Worm (Caenorhabditis elegans) whole organism, young adult: ENCODE results near the gene Y39A1A.21.

Experiments used
- B0019.2 ChIP-seq: fragments of 200-800 bp; sonication (Bioruptor generic); conservative IDR thresholded peaks from 2 replicates; pipeline ENCODE4 v1.3.6; 2022; ENCODE audit warnings: missing genetic modification reagents, missing genetic modification characterization, missing compliant biosample characterization
- D2030.7 ChIP-seq: fragments of 200-800 bp; sonication (Bioruptor generic); IDR thresholded peaks from 2 replicates; pipeline ENCODE4 v1.3.6; 2022; ENCODE audit warnings: missing genetic modification reagents, missing genetic modification characterization, missing compliant biosample characterization
- F10E7.11 ChIP-seq: sonication (generic microtip); optimal IDR thresholded peaks from 2 replicates; lab custom pipeline; 2017; ENCODE audit warnings: mild to moderate bottlenecking, missing genetic modification characterization, moderate library complexity, missing compliant biosample characterization
- F37B4.10 ChIP-seq: fragments of 200-800 bp; sonication (Bioruptor generic); IDR thresholded peaks from 2 replicates; pipeline ENCODE4 v1.3.6; 2022; ENCODE audit warnings: missing genetic modification characterization, missing compliant biosample characterization
- F39B2.1 ChIP-seq: fragments of 200-800 bp; sonication (Bioruptor generic); IDR thresholded peaks from 2 replicates; pipeline ENCODE4 v1.3.6; 2022; ENCODE audit warnings: missing genetic modification reagents, missing genetic modification characterization, missing compliant biosample characterization
- F57A8.1 ChIP-seq: fragments of 200-800 bp; sonication (Bioruptor generic); optimal IDR thresholded peaks from 2 replicates; lab custom pipeline; 2018; ENCODE audit warnings: mild to moderate bottlenecking, missing genetic modification characterization, moderate library complexity, missing compliant biosample characterization
- F57C9.4 ChIP-seq: sonication (generic microtip); optimal IDR thresholded peaks from 2 replicates; lab custom pipeline; 2017; ENCODE audit warnings: mild to moderate bottlenecking, missing genetic modification characterization, missing compliant biosample characterization
- ZK185.1 ChIP-seq: sonication (generic microtip); optimal IDR thresholded peaks from 2 replicates; lab custom pipeline; 2016; ENCODE audit warnings: mild to moderate bottlenecking, missing genetic modification characterization, missing compliant biosample characterization; ENCODE audit not compliant: poor library complexity, severe bottlenecking
- akir-1 ChIP-seq: fragments of 200-800 bp; sonication (Bioruptor generic); optimal IDR thresholded peaks from 2 replicates; lab custom pipeline; 2018; ENCODE audit warnings: mild to moderate bottlenecking, missing genetic modification characterization, moderate library complexity, missing compliant biosample characterization
- ama-1 ChIP-seq, 3 experiments: fragments of 150-350 bp in 1 of 3; sonication (generic microtip) in 2 of 3; optimal IDR thresholded peaks; 2 replicates each; lab custom pipeline; 2014 to 2018; ENCODE audit warnings: missing biosample characterization in 2 of 3, missing genetic modification characterization in 2 of 3, missing genetic modification reagents in 2 of 3
- atf-7 ChIP-seq: sonication (generic microtip); optimal IDR thresholded peaks from 2 replicates; lab custom pipeline; 2017; ENCODE audit warnings: mild to moderate bottlenecking, missing genetic modification characterization, missing compliant biosample characterization
- attf-3 ChIP-seq: fragments of 200-800 bp; sonication (Bioruptor generic); conservative IDR thresholded peaks from 2 replicates; pipeline ENCODE4 v1.3.6; 2022; ENCODE audit warnings: missing genetic modification reagents, missing genetic modification characterization, missing compliant biosample characterization
- attf-6 ChIP-seq: fragments of 200-800 bp; sonication (Bioruptor generic); IDR thresholded peaks from 2 replicates; pipeline ENCODE4 v1.3.6; 2022; ENCODE audit warnings: missing genetic modification reagents, missing genetic modification characterization, missing compliant biosample characterization
- bed-1 ChIP-seq: fragments of 200-800 bp; sonication (Bioruptor generic); IDR thresholded peaks from 2 replicates; pipeline ENCODE4 v1.3.6; 2022; ENCODE audit warnings: missing genetic modification reagents, missing genetic modification characterization, missing compliant biosample characterization
- bed-2 ChIP-seq: fragments of 200-800 bp; sonication (Bioruptor generic); IDR thresholded peaks from 2 replicates; pipeline ENCODE4 v1.3.6; 2022; ENCODE audit warnings: missing genetic modification reagents, missing genetic modification characterization, missing compliant biosample characterization
- ccch-3 ChIP-seq: fragments of 200-800 bp; sonication (Bioruptor generic); optimal IDR thresholded peaks from 2 replicates; lab custom pipeline; 2018; ENCODE audit warnings: mild to moderate bottlenecking, missing genetic modification characterization, missing compliant biosample characterization
- ceh-100 ChIP-seq: fragments of 200-800 bp; sonication (Bioruptor generic); IDR thresholded peaks from 2 replicates; pipeline ENCODE4 v1.3.6; 2022; ENCODE audit warnings: missing genetic modification reagents, missing genetic modification characterization, missing compliant biosample characterization
- ceh-40 ChIP-seq: fragments of 200-800 bp; sonication (Bioruptor generic); IDR thresholded peaks from 2 replicates; pipeline ENCODE4 v1.3.6; 2022; ENCODE audit warnings: missing genetic modification characterization, missing compliant biosample characterization
- ceh-79 ChIP-seq: sonication (generic microtip); optimal IDR thresholded peaks from 2 replicates; lab custom pipeline; 2017; ENCODE audit warnings: mild to moderate bottlenecking, missing genetic modification characterization, missing compliant biosample characterization
- dox-1 ChIP-seq: fragments of 200-800 bp; sonication (Bioruptor generic); IDR thresholded peaks from 2 replicates; pipeline ENCODE4 v1.3.6; 2022; ENCODE audit warnings: missing genetic modification reagents, missing genetic modification characterization, missing compliant biosample characterization
- dpl-1 ChIP-seq: fragments of 150-350 bp; optimal IDR thresholded peaks from 2 replicates; lab custom pipeline; 2014; ENCODE audit warnings: missing biosample characterization, missing genetic modification reagents, missing genetic modification characterization
- efl-1 ChIP-seq: fragments of 150-350 bp; optimal IDR thresholded peaks from 2 replicates; lab custom pipeline; 2014; ENCODE audit warnings: missing biosample characterization, missing genetic modification reagents, missing genetic modification characterization
- egl-18 ChIP-seq: fragments of 200-800 bp; sonication (Bioruptor generic); IDR thresholded peaks from 2 replicates; pipeline ENCODE4 v1.3.6; 2022; ENCODE audit warnings: missing genetic modification reagents, missing genetic modification characterization, missing compliant biosample characterization
- egl-44 ChIP-seq: fragments of 200-800 bp; sonication (Bioruptor generic); IDR thresholded peaks from 2 replicates; pipeline ENCODE4 v1.3.6; 2022; ENCODE audit warnings: missing genetic modification reagents, missing genetic modification characterization, missing compliant biosample characterization
- egrh-3 ChIP-seq: fragments of 200-800 bp; sonication (Bioruptor generic); IDR thresholded peaks from 2 replicates; pipeline ENCODE4 v1.3.6; 2022; ENCODE audit warnings: missing genetic modification reagents, missing genetic modification characterization, missing compliant biosample characterization
- ets-4 ChIP-seq: fragments of 200-800 bp; sonication (Bioruptor generic); optimal IDR thresholded peaks from 2 replicates; lab custom pipeline; 2018; ENCODE audit warnings: mild to moderate bottlenecking, missing genetic modification characterization, missing compliant biosample characterization
- hmg-1.2 ChIP-seq: fragments of 200-800 bp; sonication (Bioruptor generic); IDR thresholded peaks from 2 replicates; pipeline ENCODE4 v1.3.6; 2022; ENCODE audit warnings: missing genetic modification reagents, missing genetic modification characterization, missing compliant biosample characterization
- lin-40 ChIP-seq: sonication (generic microtip); optimal IDR thresholded peaks from 2 replicates; lab custom pipeline; 2016; ENCODE audit warnings: missing genetic modification characterization, mild to moderate bottlenecking, missing compliant biosample characterization, missing genotype, missing genetic modification reagents
- lsl-1 ChIP-seq: fragments of 200-800 bp; sonication (Bioruptor generic); optimal IDR thresholded peaks from 2 replicates; lab custom pipeline; 2018; ENCODE audit warnings: mild to moderate bottlenecking, missing genetic modification characterization, moderate library complexity, missing compliant biosample characterization
- lsy-27 ChIP-seq: sonication (generic microtip); optimal IDR thresholded peaks from 2 replicates; lab custom pipeline; 2017; ENCODE audit warnings: missing genetic modification characterization, mild to moderate bottlenecking, missing compliant biosample characterization, antibody characterized with exemption, missing genotype, borderline replicate concordance; ENCODE audit not compliant: insufficient read depth
- mel-28 ChIP-seq: sonication (generic microtip); optimal IDR thresholded peaks from 2 replicates; lab custom pipeline; 2016; ENCODE audit warnings: borderline replicate concordance, mild to moderate bottlenecking, missing genetic modification characterization, missing compliant biosample characterization
- nfya-2 ChIP-seq: fragments of 200-800 bp; sonication (Bioruptor generic); IDR thresholded peaks from 2 replicates; pipeline ENCODE4 v1.3.6; 2022; ENCODE audit warnings: missing genetic modification reagents, missing genetic modification characterization, missing compliant biosample characterization
- nfyb-1 ChIP-seq: fragments of 200-800 bp; sonication (Bioruptor generic); IDR thresholded peaks from 2 replicates; pipeline ENCODE4 v1.3.6; 2022; ENCODE audit warnings: missing genetic modification reagents, missing genetic modification characterization, missing compliant biosample characterization
- nhr-120 ChIP-seq: fragments of 200-800 bp; sonication (Bioruptor generic); IDR thresholded peaks from 2 replicates; pipeline ENCODE4 v1.3.6; 2022; ENCODE audit warnings: missing genetic modification characterization, missing compliant biosample characterization
- nhr-179 ChIP-seq: sonication (generic microtip); optimal IDR thresholded peaks from 2 replicates; lab custom pipeline; 2016; ENCODE audit warnings: mild to moderate bottlenecking, missing genetic modification characterization, missing compliant biosample characterization
- nhr-27 ChIP-seq: fragments of 200-800 bp; sonication (Bioruptor generic); optimal IDR thresholded peaks from 2 replicates; lab custom pipeline; 2018; ENCODE audit warnings: mild to moderate bottlenecking, missing genetic modification characterization, moderate library complexity, missing compliant biosample characterization
- rcor-1 ChIP-seq: fragments of 200-800 bp; sonication (Bioruptor generic); IDR thresholded peaks from 2 replicates; pipeline ENCODE4 v1.3.6; 2022; ENCODE audit warnings: missing genetic modification reagents, missing genetic modification characterization, missing compliant biosample characterization
- repo-1 ChIP-seq: sonication (generic microtip); optimal IDR thresholded peaks from 2 replicates; lab custom pipeline; 2017; ENCODE audit warnings: mild to moderate bottlenecking, missing genetic modification characterization, missing compliant biosample characterization
- sdz-38 ChIP-seq: sonication (generic microtip); optimal IDR thresholded peaks from 2 replicates; lab custom pipeline; 2016; ENCODE audit warnings: missing genotype, missing genetic modification characterization, missing compliant biosample characterization
- sea-2 ChIP-seq: fragments of 200-800 bp; sonication (Bioruptor generic); IDR thresholded peaks from 2 replicates; pipeline ENCODE4 v1.3.6; 2022; ENCODE audit warnings: missing genetic modification characterization, missing compliant biosample characterization
- snpc-3.4 ChIP-seq: sonication (generic microtip); optimal IDR thresholded peaks from 2 replicates; lab custom pipeline; 2017; ENCODE audit warnings: missing genetic modification characterization, mild to moderate bottlenecking, missing compliant biosample characterization, antibody characterized with exemption, moderate library complexity, missing genotype, missing genetic modification reagents
- somi-1 ChIP-seq: fragments of 200-800 bp; sonication (Bioruptor generic); optimal IDR thresholded peaks from 2 replicates; lab custom pipeline; 2018; ENCODE audit warnings: mild to moderate bottlenecking, missing genetic modification characterization, missing compliant biosample characterization
- tlf-1 ChIP-seq: fragments of 200-800 bp; sonication (Bioruptor generic); optimal IDR thresholded peaks from 2 replicates; lab custom pipeline; 2018; ENCODE audit warnings: mild to moderate bottlenecking, missing genetic modification characterization, missing compliant biosample characterization
- unc-130 ChIP-seq: sonication (generic microtip); optimal IDR thresholded peaks from 2 replicates; lab custom pipeline; 2016; ENCODE audit warnings: missing genetic modification reagents, missing genetic modification characterization, missing compliant biosample characterization
- unc-62 ChIP-seq: fragments of 150-350 bp; optimal IDR thresholded peaks from 2 replicates; lab custom pipeline; 2014; ENCODE audit warnings: missing biosample characterization, missing genetic modification reagents, missing genetic modification characterization
- zim-3 ChIP-seq: sonication (generic microtip); optimal IDR thresholded peaks from 2 replicates; lab custom pipeline; 2017; ENCODE audit warnings: mild to moderate bottlenecking, missing genetic modification characterization, moderate library complexity, missing compliant biosample characterization
- ztf-25 ChIP-seq: fragments of 200-800 bp; sonication (Bioruptor generic); IDR thresholded peaks from 2 replicates; pipeline ENCODE4 v1.3.6; 2022; ENCODE audit warnings: missing genetic modification reagents, missing genetic modification characterization, missing compliant biosample characterization
- ztf-28 ChIP-seq: fragments of 200-800 bp; sonication (Bioruptor generic); IDR thresholded peaks from 2 replicates; pipeline ENCODE4 v1.3.6; 2022; ENCODE audit warnings: missing genetic modification reagents, missing genetic modification characterization, missing compliant biosample characterization

The Y39A1A.21 gene

ce11 chrIII:10746406-10746807 is 39.6 kb upstream of the Y39A1A.21 start (continued):
- TF ChIP-seq dox-1 (GFP tag; lab: Robert Waterston, UW) (peak; percentile 38; the same call in 1 of the 2 replicates), ama-1 (optimal IDR thresholded peaks at IDR 0.05; lab: Kevin White, UChicago) (peak; percentile 20), ama-1 (GFP tag; optimal IDR thresholded peaks at IDR 0.05; lab: Kevin White, UChicago) (peak; percentile 83 to 93), unc-62 (GFP tag; lab: Kevin White, UChicago) (no peak), akir-1 (no peak), bed-2 (GFP tag; lab: Robert Waterston, UW) (no peak), attf-3 (GFP tag; lab: Robert Waterston, UW) (no peak), F39B2.1 (GFP tag; lab: Robert Waterston, UW) (peak; percentile 82), nfya-2 (GFP tag; lab: Robert Waterston, UW) (peak; percentile 45; the same call in 1 of the 2 replicates), snpc-3.4 (tag; lab: Kevin White, UChicago) (peak; percentile 91), ceh-100 (peak; percentile 49), mel-28 (tag; lab: Kevin White, UChicago) (no peak), sdz-38 (tag; lab: Kevin White, UChicago) (no peak), egrh-3 (GFP tag; lab: Robert Waterston, UW) (0 out of 2 replicates have a peak, but pooled peaks have one; percentile 7), ztf-25 (peak; percentile 11; the same call in 1 of the 2 replicates), ZK185.1 (no peak), ceh-79 (tag; lab: Kevin White, UChicago) (no peak), B0019.2 (GFP tag; lab: Robert Waterston, UW) (peak; percentile 51; the same call in 1 of the 2 replicates), zim-3 (tag; lab: Kevin White, UChicago) (peak; percentile 44), repo-1 (tag; lab: Kevin White, UChicago) (peak; percentile 1), D2030.7 (GFP tag; lab: Robert Waterston, UW) (peak; percentile 77), lsy-27 (no peak), atf-7 (peak; percentile 27), nhr-179 (tag; lab: Kevin White, UChicago) (no peak), nfyb-1 (GFP tag; lab: Robert Waterston, UW) (peak; percentile 80), attf-6 (GFP tag; lab: Robert Waterston, UW) (peak; percentile 87), ets-4 (GFP tag; lab: Kevin White, UChicago) (peak; percentile 49), tlf-1 (GFP tag; lab: Kevin White, UChicago) (peak; percentile 90), ztf-28 (GFP tag; lab: Robert Waterston, UW) (no peak), bed-1 (no peak)
- TF ChIP-seq, all 124 proteins: peak for 75

ce11 chrIII:10742382-10742860 is 35.6 kb upstream of the Y39A1A.21 start, which contains the start of the genes tbb-1 and rib-2:
Gene tbb-1 (minus strand): TSS chrIII:10742432.
Gene rib-2 (plus strand): TSS chrIII:10742810.
- TF ChIP-seq F37B4.10 (GFP tag; lab: Robert Waterston, UW) (0 out of 2 replicates have a peak, but pooled peaks have one; percentile 77), ZK185.1 (no peak), unc-62 (GFP tag; lab: Kevin White, UChicago) (no peak), lsl-1 (GFP tag; lab: Kevin White, UChicago) (peak; percentile 92), rcor-1 (GFP tag; lab: Robert Waterston, UW) (peak; percentile 94), nhr-27 (tag; lab: Kevin White, UChicago) (no peak), sea-2 (no peak), egl-18 (no peak), F57A8.1 (GFP tag; lab: Kevin White, UChicago) (no peak), ceh-40 (GFP tag; lab: Robert Waterston, UW) (no peak), ztf-28 (GFP tag; lab: Robert Waterston, UW) (peak; percentile 93), F10E7.11 (tag; lab: Kevin White, UChicago) (no peak), F57C9.4 (tag; lab: Kevin White, UChicago) (no peak), nhr-120 (GFP tag; lab: Robert Waterston, UW) (no peak), efl-1 (GFP tag; lab: Kevin White, UChicago) (peak; percentile 100), somi-1 (GFP tag; lab: Kevin White, UChicago) (no peak), ztf-25 (peak; percentile 91), lin-40 (peak; percentile 68), hmg-1.2 (GFP tag; lab: Robert Waterston, UW) (peak; percentile 86), dpl-1 (peak; percentile 99), egl-44 (GFP tag; lab: Robert Waterston, UW) (peak; percentile 83), ccch-3 (no peak), unc-130 (GFP tag; lab: Kevin White, UChicago) (peak; percentile 96)
